Fruit fly (Drosophila melanogaster) whole organism, pupa: ENCODE measurements around the gene CG31898.

Experiments
- CG12605 ChIP-seq: fragments of 200-800 bp; sonication (Bioruptor generic); IDR thresholded peaks from 2 replicates; pipeline ENCODE4 v1.3.6; 2022; ENCODE audit warnings: missing biosample characterization, missing genetic modification characterization
- CG32121 ChIP-seq: fragments of 200-800 bp; sonication (Bioruptor generic); IDR thresholded peaks from 2 replicates; pipeline ENCODE4 v1.3.6; 2022; ENCODE audit warnings: missing biosample characterization, missing genetic modification characterization
- D1 ChIP-seq: fragments of 200-800 bp; sonication (Bioruptor generic); optimal IDR thresholded peaks from 2 replicates; lab custom pipeline; 2018; ENCODE audit warnings: missing biosample characterization, mild to moderate bottlenecking, missing genetic modification characterization, moderate library complexity
- EcR ChIP-seq: fragments of 200-800 bp; sonication (Bioruptor generic); optimal IDR thresholded peaks from 3 replicates; lab custom pipeline; 2019; ENCODE audit warnings: missing biosample characterization, missing genetic modification characterization, mild to moderate bottlenecking, moderate library complexity, missing genetic modification reagents

DNA sequence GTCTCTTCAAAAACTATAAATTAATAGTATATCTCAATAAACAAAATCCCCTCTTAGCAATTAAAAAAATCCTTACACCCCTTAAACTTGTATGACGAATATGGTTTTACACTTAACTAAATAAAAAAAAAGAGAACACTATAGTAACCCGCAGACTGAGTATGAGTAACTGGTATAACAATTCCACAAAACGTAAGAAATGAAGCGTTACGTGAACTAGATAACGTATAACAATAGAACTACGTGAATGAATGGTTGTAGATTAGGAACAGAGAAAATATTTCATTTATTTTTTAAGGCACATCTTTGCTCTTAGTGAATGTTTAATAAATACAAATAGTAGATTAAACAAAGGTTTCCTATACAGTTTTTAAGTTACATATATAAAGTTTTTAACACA is 44.8 kb upstream of the CG31898 start:
- no peak for TF ChIP-seq CG32121 (GFP tag; lab: Robert Waterston, UW)
- TF ChIP-seq EcR (GFP tag; lab: Kevin White, UChicago) = no peak
- TF ChIP-seq CG12605 = no peak
- TF ChIP-seq D1 (tag; lab: Kevin White, UChicago) = no peak
